Fruit fly (Drosophila melanogaster): ENCODE results near the gene Pfdn1.

Gene Pfdn1

dm6 chr2L:6024345-6024907 is 44.5 kb upstream of the Pfdn1 start, which contains the start of gene CG9107 (continued):
- TF ChIP-seq CG17829 (tag; optimal IDR thresholded peaks at IDR 0.05) (peak; percentile 36), CG43689 (GFP tag; IDR thresholded peaks at IDR 0.05) (no peak), D19B (GFP tag; optimal IDR thresholded peaks at IDR 0.05) (no peak), zen2 (GFP tag; IDR thresholded peaks at IDR 0.05; ENCODE audit: partially characterized antibody) (no peak), Rx (GFP tag; IDR thresholded peaks at IDR 0.05) (no peak), PHDP (tag; optimal IDR thresholded peaks at IDR 0.05) (no peak), CG12391 (tag; optimal IDR thresholded peaks at IDR 0.05) (no peak), CG3163 (GFP tag; optimal IDR thresholded peaks at IDR 0.05) (no peak), pan (optimal IDR thresholded peaks at IDR 0.05) (no peak), pan (GFP tag; optimal IDR thresholded peaks at IDR 0.05 in 1 of 2, IDR thresholded peaks at IDR 0.05 in 1 of 2) (no peak), Xbp1 (GFP tag; optimal IDR thresholded peaks at IDR 0.05) (no peak), CG11504 (tag; optimal IDR thresholded peaks at IDR 0.05) (peak; percentile 0), CG17912 (GFP tag; optimal IDR thresholded peaks at IDR 0.05) (no peak), CG4424 (GFP tag; optimal IDR thresholded peaks at IDR 0.05) (no peak), CG8478 (optimal IDR thresholded peaks at IDR 0.05) (no peak), Ptx1 (GFP tag; IDR thresholded peaks at IDR 0.05) (no peak), Hr51 (GFP tag; optimal IDR thresholded peaks at IDR 0.05) (no peak), klu (GFP tag; IDR thresholded peaks at IDR 0.05) (no peak), CG6813 (GFP tag; optimal IDR thresholded peaks at IDR 0.05) (no peak), CG31224 (GFP tag; IDR thresholded peaks at IDR 0.05) (no peak), peb (GFP tag; IDR thresholded peaks at IDR 0.05) (no peak), Aef1 (GFP tag; IDR thresholded peaks at IDR 0.05) (no peak), CG9215 (GFP tag; IDR thresholded peaks at IDR 0.05) (no peak), croc (GFP tag; conservative IDR thresholded peaks at IDR 0.05) (no peak), CG17359 (tag; optimal IDR thresholded peaks at IDR 0.05) (peak; percentile 3), CHES-1-like (GFP tag; optimal IDR thresholded peaks at IDR 0.05) (peak; percentile 32), CG34422 (GFP tag; IDR thresholded peaks at IDR 0.05) (0 out of 3 replicates have a peak, but pooled peaks have one; percentile 38), HLH3B (GFP tag; IDR thresholded peaks at IDR 0.05) (no peak), Dfd (GFP tag; optimal IDR thresholded peaks at IDR 0.05) (no peak), stc (GFP tag; IDR thresholded peaks at IDR 0.05) (no peak), Dip2 (GFP tag; IDR thresholded peaks at IDR 0.05) (no peak), CG12071 (GFP tag; optimal IDR thresholded peaks at IDR 0.05) (no peak), Sry-β (GFP tag; optimal IDR thresholded peaks at IDR 0.05) (no peak), Antp (GFP tag; optimal IDR thresholded peaks at IDR 0.05) (no peak), onecut (GFP tag; IDR thresholded peaks at IDR 0.05) (no peak), gem (tag; optimal IDR thresholded peaks at IDR 0.05) (no peak), CG15011 (GFP tag; optimal IDR thresholded peaks at IDR 0.05) (no peak), Hr3 (GFP tag; optimal IDR thresholded peaks at IDR 0.05) (no peak), jing (GFP tag; optimal IDR thresholded peaks at IDR 0.05) (no peak), E2f1 (GFP tag; IDR thresholded peaks at IDR 0.05) (no peak), bigmax (GFP tag; optimal IDR thresholded peaks at IDR 0.05) (no peak), CG9727 (GFP tag; optimal IDR thresholded peaks at IDR 0.05) (no peak), Dad (GFP tag; optimal IDR thresholded peaks at IDR 0.05) (no peak), sob (GFP tag; IDR thresholded peaks at IDR 0.05) (no peak), Oaz (GFP tag; IDR thresholded peaks at IDR 0.05) (no peak), disco-r (GFP tag; optimal IDR thresholded peaks at IDR 0.05) (no peak), ttk (GFP tag; IDR thresholded peaks at IDR 0.05) (no peak), ac (GFP tag; optimal IDR thresholded peaks at IDR 0.05) (no peak), CG32532 (GFP tag; IDR thresholded peaks at IDR 0.05) (no peak), amos (GFP tag; IDR thresholded peaks at IDR 0.05; ENCODE audit: partially characterized antibody) (peak; percentile 18; the same call in 1 of the 2 replicates), wek (GFP tag; optimal IDR thresholded peaks at IDR 0.05) (no peak), CG7357 (GFP tag; IDR thresholded peaks at IDR 0.05) (no peak), sens (GFP tag) (no peak)

All from whole organism, embryonic.